Worm (Caenorhabditis elegans): ENCODE results near the gene R05H10.3.

Gene R05H10.3

ce11 chrII:14843016-14843415, 26.7 kb upstream of the R05H10.3 start, which contains the start of gene cdh-7:
cdh-7 (plus strand) TSS chrII:14843229.
- TF ChIP-seq hmg-20 (GFP tag; IDR thresholded peaks at IDR 0.05) (no peak), bed-1 (GFP tag; IDR thresholded peaks at IDR 0.05) (no peak)

- TF ChIP-seq snpc-1.1 (tag; optimal IDR thresholded peaks at IDR 0.05; ENCODE audit: insufficient read depth) (no peak), ceh-79 (tag; optimal IDR thresholded peaks at IDR 0.05) (no peak)
Measured at ce11 chrII:14844253-14844652, 25.5 kb upstream of the R05H10.3 start.

ce11 chrII:14849897-14850296, 19.8 kb upstream of the R05H10.3 start:
- no peak for TF ChIP-seq ztf-25 (GFP tag; IDR thresholded peaks at IDR 0.05)

ce11 chrII:14851483-14851882, 18.3 kb upstream of the R05H10.3 start, which contains the start of gene R05H10.1:
R05H10.1 (plus strand) TSS chrII:14851816.
- TF ChIP-seq nhr-90 (tag; optimal IDR thresholded peaks at IDR 0.05): no peak
- TF ChIP-seq F57C9.4 (tag; optimal IDR thresholded peaks at IDR 0.05): no peak
- no peak for TF ChIP-seq atf-7 (tag; optimal IDR thresholded peaks at IDR 0.05)
- TF ChIP-seq F57A8.1 (GFP tag; optimal IDR thresholded peaks at IDR 0.05): no peak
- TF ChIP-seq him-1 (tag; optimal IDR thresholded peaks at IDR 0.05): no peak
- TF ChIP-seq hlh-26 (GFP tag; conservative IDR thresholded peaks at IDR 0.05): no peak
- TF ChIP-seq F33H1.4 (GFP tag; IDR thresholded peaks at IDR 0.05): no peak
- TF ChIP-seq snpc-1.1 (tag; optimal IDR thresholded peaks at IDR 0.05; ENCODE audit: insufficient read depth): no peak
- no peak for TF ChIP-seq ceh-100 (GFP tag; IDR thresholded peaks at IDR 0.05)

ce11 chrII:14855229-14855628, 14.5 kb upstream of the R05H10.3 start, which contains the start of gene R05H10.7:
R05H10.7 (plus strand) TSS chrII:14855529.
- no peak for TF ChIP-seq somi-1 (GFP tag; optimal IDR thresholded peaks at IDR 0.05)
- no peak for TF ChIP-seq mes-4 (tag; optimal IDR thresholded peaks at IDR 0.05)

ce11 chrII:14856922-14857321, 12.8 kb upstream of the R05H10.3 start, which contains the start of gene rbm-28:
rbm-28 (plus strand) TSS chrII:14857259.
- TF ChIP-seq die-1 (tag; optimal IDR thresholded peaks at IDR 0.05) (no peak), madf-6 (GFP tag; IDR thresholded peaks at IDR 0.05) (no peak), dox-1 (GFP tag; IDR thresholded peaks at IDR 0.05) (no peak), bed-1 (GFP tag; IDR thresholded peaks at IDR 0.05) (no peak), mcd-1 (GFP tag; IDR thresholded peaks at IDR 0.05) (peak; percentile 15; the same call in 1 of the 2 replicates), dpff-1 (tag; optimal IDR thresholded peaks at IDR 0.05) (no peak), ceh-40 (GFP tag; IDR thresholded peaks at IDR 0.05) (no peak), attf-3 (GFP tag; conservative IDR thresholded peaks at IDR 0.05) (no peak), nhr-179 (tag; optimal IDR thresholded peaks at IDR 0.05) (no peak), zim-3 (tag; optimal IDR thresholded peaks at IDR 0.05) (no peak), ceh-79 (tag; optimal IDR thresholded peaks at IDR 0.05) (no peak), rec-8 (tag; optimal IDR thresholded peaks at IDR 0.05) (peak in 1 of 2 experiments; percentile 4), F55B11.4 (tag; optimal IDR thresholded peaks at IDR 0.05; ENCODE audit: borderline replicate concordance, insufficient read depth) (no peak), atf-7 (tag; optimal IDR thresholded peaks at IDR 0.05) (no peak), repo-1 (tag; optimal IDR thresholded peaks at IDR 0.05) (no peak), lsl-1 (GFP tag; optimal IDR thresholded peaks at IDR 0.05) (no peak), ztf-26 (tag; optimal IDR thresholded peaks at IDR 0.05) (no peak), sea-2 (GFP tag; IDR thresholded peaks at IDR 0.05) (no peak), ceh-100 (GFP tag; IDR thresholded peaks at IDR 0.05) (no peak), xnd-1 (tag; optimal IDR thresholded peaks at IDR 0.05) (no peak), snpc-1.1 (tag; optimal IDR thresholded peaks at IDR 0.05; ENCODE audit: insufficient read depth) (no peak), tbp1 (GFP tag; optimal IDR thresholded peaks at IDR 0.05) (no peak), unc-130 (GFP tag; optimal IDR thresholded peaks at IDR 0.05) (peak; percentile 21), dpl-1 (GFP tag; optimal IDR thresholded peaks at IDR 0.05) (peak; percentile 24), Y67H2A.10 (GFP tag; conservative IDR thresholded peaks at IDR 0.05) (no peak), ama-1 (optimal IDR thresholded peaks at IDR 0.05) (no peak), ama-1 (GFP tag; optimal IDR thresholded peaks at IDR 0.05) (no peak), cebp-2 (GFP tag; IDR thresholded peaks at IDR 0.05) (no peak), F10E7.11 (tag; optimal IDR thresholded peaks at IDR 0.05) (no peak), athp-1 (tag; optimal IDR thresholded peaks at IDR 0.05) (no peak)
